Fruit fly (Drosophila melanogaster) ovary, adult (tissue): ENCODE measurements around the gene CG16986.
A peak's percentile ranks its signal among the peaks of the same experiment; 100 is the strongest.

ENCODE experiments used
- CG17801 ChIP-seq: fragments of 200-800 bp; optimal IDR thresholded peaks from 2 replicates; lab custom pipeline; 2019; ENCODE audit warnings: missing biosample characterization, mild to moderate bottlenecking, missing genetic modification characterization, moderate library complexity; ENCODE audit not compliant: partially characterized antibody

The CG16986 gene

DNA sequence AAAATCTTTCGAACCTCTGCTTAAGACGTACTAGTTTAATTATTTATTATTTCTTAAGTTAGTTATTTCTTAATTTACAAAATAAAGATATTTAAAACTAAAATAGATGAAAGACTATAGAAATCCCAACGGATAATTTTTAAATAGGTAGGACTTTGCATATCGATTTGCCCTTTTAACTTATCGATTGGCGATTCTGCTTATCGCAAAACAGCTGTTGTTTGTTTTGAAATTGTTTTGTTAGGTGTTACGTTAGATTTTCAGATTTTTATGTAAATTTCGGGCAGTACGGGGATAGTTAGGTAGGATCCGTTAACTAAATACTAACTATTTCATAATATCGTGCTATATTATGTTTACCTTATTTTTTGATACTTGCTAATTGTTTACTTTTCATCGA, at the start of gene CG16986:
Gene CG16986 (plus strand): TSS at position 188 of the 400 bp plus-strand sequence.
- no peak for TF ChIP-seq CG17801 (GFP tag; lab: Kevin White, UChicago)

dm6 chr3L:2551137-2551676, 48.9 kb upstream of the CG16986 start:
- no peak for TF ChIP-seq CG17801 (GFP tag; lab: Kevin White, UChicago)

dm6 chr3L:2552116-2552843, 47.9 kb upstream of the CG16986 start:
- TF ChIP-seq CG17801 (GFP tag; lab: Kevin White, UChicago) = no peak

DNA sequence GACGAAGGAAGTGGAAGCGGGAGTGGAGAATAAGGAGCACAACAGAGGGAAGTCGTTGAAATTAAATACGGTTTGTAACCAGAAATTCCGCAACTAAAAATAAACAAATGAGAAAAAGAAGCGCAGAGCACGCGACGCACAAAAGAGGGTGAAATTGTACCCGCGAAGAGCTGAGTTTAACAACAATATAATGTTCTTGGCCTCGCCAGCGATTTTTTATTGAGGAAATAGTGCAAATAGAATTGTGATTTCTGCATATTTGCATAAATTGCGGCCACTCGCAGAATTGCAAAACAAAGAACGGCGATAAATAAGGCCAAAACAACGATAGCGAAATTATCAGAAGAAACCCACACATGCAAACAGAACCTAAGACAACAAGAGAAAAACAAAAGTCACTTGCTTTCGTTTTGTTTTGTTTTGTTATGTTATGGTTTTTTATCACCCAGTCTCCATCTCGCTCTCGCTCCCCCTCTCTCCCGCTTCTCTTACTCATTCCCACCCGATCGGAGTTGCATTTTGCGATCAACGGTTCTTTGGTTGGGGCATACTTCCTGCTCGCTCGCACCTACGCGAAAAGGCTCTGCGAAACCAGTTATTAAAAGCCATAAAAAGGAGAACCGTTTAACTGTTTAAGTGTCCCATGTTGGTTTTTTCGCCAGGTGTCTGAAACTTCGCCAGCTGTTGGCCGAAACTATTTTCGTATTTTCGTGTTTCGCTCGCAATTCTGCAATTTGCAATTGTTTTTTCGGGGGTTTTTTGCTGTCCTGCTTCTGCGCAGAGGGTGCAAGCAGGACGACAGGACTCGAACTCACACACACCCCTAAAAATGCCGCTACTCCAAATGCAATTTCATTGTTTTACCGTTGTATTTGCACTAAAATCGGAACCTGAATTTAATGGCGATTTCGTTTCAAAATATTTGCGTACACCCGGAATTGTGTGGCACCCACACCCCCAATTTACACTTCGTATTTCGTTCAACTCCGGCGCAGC, 47.0 kb upstream of the CG16986 start:
- peak; percentile 95 for TF ChIP-seq CG17801 (GFP tag; lab: Kevin White, UChicago)

- TF ChIP-seq CG17801 (GFP tag; lab: Kevin White, UChicago) = peak; percentile 86
Observed at dm6 chr3L:2554118-2554814, 45.9 kb upstream of the CG16986 start, which contains the start of gene Spn. TSS of gene Spn (minus strand) at chr3L:2554292.

DNA sequence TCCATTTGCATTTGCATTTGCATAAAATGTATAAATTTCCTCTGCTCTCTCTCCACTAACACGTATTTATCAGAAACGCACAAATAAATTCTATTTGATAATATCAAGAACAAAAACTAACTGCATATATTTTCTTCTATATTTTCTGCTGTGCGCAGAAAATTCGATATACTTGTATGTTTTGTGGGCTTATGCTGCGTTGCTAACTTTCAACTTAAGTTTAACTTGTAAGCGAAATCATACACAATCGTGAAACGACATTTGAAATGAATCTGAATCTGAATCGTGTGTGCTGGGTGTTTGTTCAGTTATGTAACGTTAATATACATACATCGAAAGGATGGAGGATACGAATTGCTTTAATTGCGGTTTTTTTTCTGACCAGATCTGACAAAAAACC, 44.5 kb upstream of the CG16986 start:
- no peak for TF ChIP-seq CG17801 (GFP tag; lab: Kevin White, UChicago)

DNA sequence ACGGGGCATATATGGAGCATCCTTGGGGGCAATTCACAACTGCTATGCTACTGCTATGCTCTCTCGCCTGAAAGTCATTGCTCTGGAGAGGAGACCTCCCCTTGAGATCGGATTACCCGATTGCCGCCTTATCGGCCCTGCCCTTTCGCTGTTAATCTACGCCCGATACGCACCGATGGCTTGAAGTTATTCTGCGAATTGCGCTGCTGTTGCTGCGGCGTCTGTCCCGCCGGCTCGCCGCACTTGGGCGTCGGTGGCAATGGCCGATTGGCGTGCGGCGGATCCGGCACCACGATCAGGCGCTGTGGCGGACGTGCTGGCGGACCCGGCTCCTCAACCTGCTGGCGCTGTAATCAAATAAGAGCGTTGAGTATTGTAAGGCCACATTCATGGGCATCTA, 34.1 kb upstream of the CG16986 start:
- TF ChIP-seq CG17801 (GFP tag; lab: Kevin White, UChicago) = no peak

DNA sequence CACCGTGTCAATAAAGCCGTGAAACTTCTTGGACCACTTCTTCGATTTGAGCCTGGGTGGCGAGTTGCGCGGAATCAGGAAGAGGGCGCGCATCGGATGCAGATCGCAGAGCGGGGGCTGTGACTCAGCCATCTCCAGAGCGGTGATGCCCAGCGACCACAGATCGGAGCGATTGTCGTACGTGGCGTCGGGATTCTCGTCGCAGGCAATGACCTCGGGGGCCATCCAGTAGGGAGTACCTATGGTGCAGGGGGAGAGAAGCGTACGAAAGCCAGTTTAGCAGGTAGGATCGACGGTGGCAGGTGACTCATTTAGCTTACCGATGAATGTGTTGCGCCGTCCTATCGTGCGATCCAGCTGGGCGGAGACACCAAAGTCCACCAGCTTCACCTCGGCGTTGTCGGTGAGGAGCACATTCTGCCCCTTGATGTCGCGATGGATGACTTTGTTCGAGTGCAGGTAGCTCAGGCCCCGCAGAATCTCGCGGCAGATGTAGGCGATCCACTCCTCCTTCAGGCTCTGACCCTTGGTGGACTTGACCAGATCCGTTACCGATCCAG, 33.0 kb upstream of the CG16986 start:
- no peak for TF ChIP-seq CG17801 (GFP tag; lab: Kevin White, UChicago)

DNA sequence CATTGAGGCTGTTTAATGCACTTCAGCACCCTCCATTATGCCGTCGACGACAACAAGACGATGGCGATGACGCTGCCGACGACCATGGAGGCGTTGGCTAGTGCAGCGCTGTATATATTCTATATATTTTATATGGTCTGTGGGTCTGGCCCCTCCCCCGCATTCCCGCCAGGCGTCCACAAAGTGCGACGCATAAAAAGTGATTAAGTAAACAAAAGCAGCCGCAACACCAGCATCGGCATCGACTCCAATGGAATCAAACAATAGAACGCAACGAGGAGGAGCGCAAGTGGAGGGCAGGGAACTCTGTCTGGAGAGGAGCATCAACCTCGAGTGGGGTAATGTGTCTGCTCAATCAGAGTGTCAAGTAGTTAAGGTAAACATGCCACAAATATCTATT, 31.9 kb upstream of the CG16986 start:
- no peak for TF ChIP-seq CG17801 (GFP tag; lab: Kevin White, UChicago)

DNA sequence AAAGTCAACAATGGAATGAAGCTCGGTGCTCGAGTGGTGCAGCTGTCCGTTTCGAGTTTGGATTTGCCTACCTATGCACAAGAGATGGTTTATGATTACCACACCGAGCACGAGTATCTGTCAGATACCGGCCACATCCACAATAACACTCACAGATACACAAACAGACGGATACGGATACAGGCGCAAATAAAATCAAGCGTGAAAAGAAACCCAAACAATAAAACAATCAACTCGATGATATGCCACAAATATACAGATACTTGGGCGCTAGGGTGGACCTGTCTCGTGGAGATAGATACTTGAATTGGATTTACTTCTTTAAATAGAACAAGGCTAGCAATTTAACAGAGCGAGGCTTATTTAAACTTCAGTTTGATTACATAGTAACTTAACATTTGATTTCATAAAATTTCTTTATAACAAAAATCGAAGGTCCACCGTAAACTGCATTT, 29.8 kb upstream of the CG16986 start:
- TF ChIP-seq CG17801 (GFP tag; lab: Kevin White, UChicago) = peak; percentile 86

DNA sequence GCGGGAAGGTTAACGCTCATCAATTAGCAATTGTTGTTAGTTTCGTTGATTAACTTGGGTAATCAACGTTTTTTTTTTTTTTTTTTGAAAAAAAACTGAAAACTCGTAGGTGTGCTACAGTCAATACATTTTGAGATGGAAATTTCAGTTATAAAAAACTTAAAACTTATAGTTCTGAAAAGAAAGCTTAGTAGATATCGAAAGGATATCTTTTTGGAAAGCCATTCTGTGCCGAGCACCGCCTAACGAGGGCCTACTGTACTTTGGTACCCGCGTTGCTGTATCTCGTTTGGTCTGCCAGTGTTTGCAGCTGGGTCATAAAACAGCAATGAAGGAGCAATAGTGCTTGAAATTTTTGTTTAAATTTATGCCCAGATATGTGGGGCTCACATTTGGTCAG, 28.2 kb upstream of the CG16986 start:
- no peak for TF ChIP-seq CG17801 (GFP tag; lab: Kevin White, UChicago)

- no peak for TF ChIP-seq CG17801 (GFP tag; lab: Kevin White, UChicago)
Observed at dm6 chr3L:2572907-2573591, 27.1 kb upstream of the CG16986 start.

DNA sequence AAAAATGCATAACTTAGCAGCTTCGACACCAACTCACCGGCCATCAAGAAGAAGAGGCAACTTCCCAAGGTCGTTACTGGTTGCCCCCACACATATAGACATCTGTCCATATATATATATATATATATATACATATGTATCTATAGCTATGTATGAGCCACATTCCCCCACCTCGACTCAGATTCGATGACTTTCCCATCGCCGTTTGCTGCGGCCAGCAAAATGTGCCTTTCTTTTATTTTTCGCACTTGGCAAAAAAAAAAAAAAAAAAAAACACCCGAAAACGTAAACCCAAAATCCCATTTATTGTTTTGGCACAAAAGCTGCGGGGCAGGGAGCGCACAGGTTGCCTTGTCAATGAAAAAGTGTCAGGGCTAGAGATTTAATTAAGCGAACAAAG, 25.4 kb upstream of the CG16986 start:
- TF ChIP-seq CG17801 (GFP tag; lab: Kevin White, UChicago) = no peak

DNA sequence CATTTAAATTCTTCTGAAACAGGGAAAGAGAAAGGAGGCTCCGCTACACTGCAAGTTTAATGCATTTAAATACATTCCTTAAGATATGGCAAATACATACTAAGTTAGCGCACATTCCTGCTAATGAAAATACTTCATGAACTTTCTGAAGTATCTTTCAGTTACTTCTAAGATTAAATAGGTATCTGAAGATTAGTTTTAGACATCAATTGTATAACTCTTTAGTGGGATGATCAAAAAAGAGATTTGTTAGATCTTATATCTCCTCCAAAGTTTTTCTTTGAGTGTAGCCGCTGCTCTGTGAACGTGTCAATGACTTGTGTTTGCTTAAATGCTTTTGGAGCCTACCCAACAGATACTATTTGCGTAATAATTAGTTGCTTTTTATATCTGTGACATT, 24.9 kb upstream of the CG16986 start:
- TF ChIP-seq CG17801 (GFP tag; lab: Kevin White, UChicago) = no peak
